Fruit fly (Drosophila melanogaster) whole organism, adult: ENCODE results near the gene XNP.

ENCODE experiments used
- CG5204 ChIP-seq: fragments of 200-800 bp; sonication (Bioruptor generic); optimal IDR thresholded peaks from 2 replicates; lab custom pipeline; 2016; ENCODE audit warnings: missing biosample characterization, missing genetic modification characterization
- CG7101 ChIP-seq: fragments of 200-800 bp; sonication (Bioruptor generic); optimal IDR thresholded peaks from 2 replicates; lab custom pipeline; 2018; ENCODE audit warnings: missing biosample characterization, mild to moderate bottlenecking, missing genetic modification characterization, moderate library complexity
- Hr96 ChIP-seq: fragments of 200-800 bp; sonication (Bioruptor generic); optimal IDR thresholded peaks from 2 replicates; lab custom pipeline; 2016; ENCODE audit warnings: missing biosample characterization, missing genetic modification characterization
- Mnt ChIP-seq: fragments of 200-800 bp; sonication (Bioruptor generic); optimal IDR thresholded peaks from 2 replicates; lab custom pipeline; 2016; ENCODE audit warnings: missing biosample characterization, mild to moderate bottlenecking, missing genetic modification characterization

DNA sequence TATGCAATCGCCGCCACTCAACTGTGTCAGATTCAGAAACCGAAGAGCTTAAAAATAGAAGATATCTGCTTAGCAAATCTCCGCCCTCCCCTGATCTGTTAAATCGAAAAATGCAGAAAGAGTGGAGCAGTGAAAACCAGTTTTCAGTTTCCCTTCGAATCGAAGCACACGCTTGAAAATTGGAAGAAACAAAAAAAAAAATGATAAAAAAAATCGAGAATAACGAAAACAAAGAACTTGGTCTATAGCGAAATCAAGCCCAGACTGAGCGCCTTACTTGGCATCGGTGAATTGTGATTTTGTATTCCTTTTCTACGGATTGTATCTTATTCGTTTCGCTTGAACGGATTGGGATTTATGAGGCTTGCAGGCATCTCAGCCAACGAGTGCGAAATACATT, 46.7 kb upstream of the XNP start:
- TF ChIP-seq Mnt (GFP tag; lab: Kevin White, UChicago), result no peak
- no peak for TF ChIP-seq CG5204 (GFP tag; lab: Kevin White, UChicago)
- TF ChIP-seq CG7101 (tag; lab: Kevin White, UChicago), result no peak
- no peak for TF ChIP-seq Hr96 (GFP tag; lab: Kevin White, UChicago)
